Fruit fly (Drosophila melanogaster) whole organism, wandering third instar larva: Measurements from ENCODE around the gene Rab26.

Source experiments
- Abd-B ChIP-seq: fragments of >200 bp; optimal IDR thresholded peaks from 2 replicates; lab custom pipeline; 2017; ENCODE audit warnings: missing biosample characterization, missing genetic modification characterization
- CG32264 ChIP-seq: fragments of 200-800 bp; sonication (Bioruptor generic); optimal IDR thresholded peaks from 2 replicates; lab custom pipeline; 2016; ENCODE audit warnings: missing biosample characterization, missing genetic modification characterization
- CG9705 ChIP-seq: fragments of 200-800 bp; sonication (Bioruptor generic); optimal IDR thresholded peaks from 2 replicates; lab custom pipeline; 2018; ENCODE audit warnings: missing biosample characterization, mild to moderate bottlenecking, missing genetic modification characterization
- CrebA ChIP-seq: fragments of 200-800 bp; sonication (Bioruptor generic); optimal IDR thresholded peaks from 2 replicates; lab custom pipeline; 2016; ENCODE audit warnings: missing biosample characterization, mild to moderate bottlenecking, missing genetic modification characterization, borderline replicate concordance
- Dfd ChIP-seq: fragments of >200 bp; optimal IDR thresholded peaks from 2 replicates; lab custom pipeline; 2017; ENCODE audit warnings: missing biosample characterization, missing genetic modification characterization
- Dif ChIP-seq: fragments of 200-275, 200-300 bp; sonication (Bioruptor generic); optimal IDR thresholded peaks from 2 replicates; lab custom pipeline; 2018; ENCODE audit warnings: missing biosample characterization, missing genetic modification characterization; ENCODE audit not compliant: partially characterized antibody
- HLH106 ChIP-seq: fragments of 200-800 bp; optimal IDR thresholded peaks from 3 replicates; lab custom pipeline; 2019; ENCODE audit warnings: missing biosample characterization, mild to moderate bottlenecking, missing genetic modification characterization, moderate library complexity
- Hnf4 ChIP-seq: fragments of 200-800 bp; sonication (Bioruptor generic); optimal IDR thresholded peaks from 2 replicates; lab custom pipeline; 2016; ENCODE audit warnings: missing biosample characterization, mild to moderate bottlenecking, missing genetic modification characterization
- Hr78 ChIP-seq: fragments of >200 bp; optimal IDR thresholded peaks from 2 replicates; lab custom pipeline; 2017; ENCODE audit warnings: missing biosample characterization, missing genetic modification characterization
- Hr83 ChIP-seq: fragments of 200-300 bp; sonication (Bioruptor generic); optimal IDR thresholded peaks from 2 replicates; lab custom pipeline; 2016; ENCODE audit warnings: missing biosample characterization, mild to moderate bottlenecking, missing genetic modification characterization, moderate library complexity; ENCODE audit not compliant: poor library complexity, severe bottlenecking
- Jra ChIP-seq: sonication (Bioruptor generic); optimal IDR thresholded peaks from 2 replicates; lab custom pipeline; 2016; ENCODE audit warnings: missing biosample characterization, missing genetic modification characterization
- Mio ChIP-seq: sonication (Bioruptor generic); optimal IDR thresholded peaks from 2 replicates; lab custom pipeline; 2016; ENCODE audit warnings: missing biosample characterization, missing genetic modification characterization
- Myc ChIP-seq: fragments of >200 bp; optimal IDR thresholded peaks from 2 replicates; lab custom pipeline; 2017
- N ChIP-seq: fragments of >200 bp; optimal IDR thresholded peaks from 2 replicates; lab custom pipeline; 2018; ENCODE audit warnings: missing biosample characterization, missing external identifiers, missing genetic modification characterization
- OdsH ChIP-seq: fragments of 200-800 bp; sonication (Bioruptor generic); optimal IDR thresholded peaks from 2 replicates; lab custom pipeline; 2016; ENCODE audit warnings: missing biosample characterization, mild to moderate bottlenecking, missing genetic modification characterization
- Rel ChIP-seq, 2 experiments: fragments of 200-800 bp; sonication (Bioruptor generic) in 1 of 2; optimal IDR thresholded peaks; 2 replicates in 1 of 2; 3 replicates in 1 of 2; lab custom pipeline; 2016 to 2019; ENCODE audit warnings: mild to moderate bottlenecking in 2 of 2, missing biosample characterization in 2 of 2, missing genetic modification characterization in 2 of 2, moderate library complexity in 1 of 2
- Sp1 ChIP-seq: fragments of 200-800 bp; sonication (Bioruptor generic); optimal IDR thresholded peaks from 3 replicates; lab custom pipeline; 2019; ENCODE audit warnings: missing biosample characterization, mild to moderate bottlenecking, missing genetic modification characterization, moderate library complexity
- br ChIP-seq: fragments of 200-800 bp; sonication (Bioruptor generic); optimal IDR thresholded peaks from 2 replicates; lab custom pipeline; 2016; ENCODE audit warnings: missing biosample characterization, missing genetic modification characterization
- brk ChIP-seq: fragments of 200-800 bp; sonication (Bioruptor generic); optimal IDR thresholded peaks from 2 replicates; lab custom pipeline; 2016; ENCODE audit warnings: missing biosample characterization, mild to moderate bottlenecking, missing genetic modification characterization
- dsf ChIP-seq: sonication (Bioruptor generic); optimal IDR thresholded peaks from 2 replicates; lab custom pipeline; 2016; ENCODE audit warnings: missing biosample characterization, missing genetic modification characterization, borderline replicate concordance
- ey ChIP-seq: fragments of 200-800 bp; sonication (Bioruptor generic); optimal IDR thresholded peaks from 2 replicates; lab custom pipeline; 2016; ENCODE audit warnings: missing biosample characterization, missing genetic modification characterization
- foxo ChIP-seq, 2 experiments: fragments of 200-800 bp; sonication (Bioruptor generic); optimal IDR thresholded peaks; 2 replicates in 1 of 2; 3 replicates in 1 of 2; lab custom pipeline; 2016 to 2017; ENCODE audit warnings: missing biosample characterization in 2 of 2, missing genetic modification characterization in 2 of 2
- fru ChIP-seq: fragments of 200-800 bp; sonication (Bioruptor generic); optimal IDR thresholded peaks from 3 replicates; lab custom pipeline; 2016; ENCODE audit warnings: missing biosample characterization, mild to moderate bottlenecking, missing genetic modification characterization
- h ChIP-seq: fragments of 200-800 bp; sonication (Bioruptor generic); optimal IDR thresholded peaks from 3 replicates; lab custom pipeline; 2016; ENCODE audit warnings: missing biosample characterization, mild to moderate bottlenecking, missing genetic modification characterization
- jim ChIP-seq: fragments of 175-275, 200-325 bp; sonication (Bioruptor generic); optimal IDR thresholded peaks from 2 replicates; lab custom pipeline; 2016; ENCODE audit warnings: missing biosample characterization, mild to moderate bottlenecking, missing genetic modification characterization
- lola ChIP-seq: fragments of >200 bp; optimal IDR thresholded peaks from 2 replicates; lab custom pipeline; 2017; ENCODE audit warnings: missing biosample characterization, missing genetic modification characterization
- pan ChIP-seq: fragments of >200 bp; optimal IDR thresholded peaks from 2 replicates; lab custom pipeline; 2017
- rgr ChIP-seq: fragments of 200-800 bp; sonication (Bioruptor generic); optimal IDR thresholded peaks from 3 replicates; lab custom pipeline; 2016; ENCODE audit warnings: missing biosample characterization, mild to moderate bottlenecking, missing genetic modification characterization
- sage ChIP-seq: fragments of 200-800 bp; sonication (Bioruptor generic); optimal IDR thresholded peaks from 2 replicates; lab custom pipeline; 2016; ENCODE audit warnings: missing biosample characterization, mild to moderate bottlenecking, missing genetic modification characterization
- sv ChIP-seq: fragments of 200-800 bp; sonication (Bioruptor generic); optimal IDR thresholded peaks from 3 replicates; lab custom pipeline; 2016; ENCODE audit warnings: missing biosample characterization, missing genetic modification characterization
- tai ChIP-seq: sonication (Bioruptor generic); optimal IDR thresholded peaks from 2 replicates; lab custom pipeline; 2016; ENCODE audit warnings: missing biosample characterization, missing genetic modification characterization
- usp ChIP-seq: fragments of >200 bp; optimal IDR thresholded peaks from 2 replicates; lab custom pipeline; 2017; ENCODE audit warnings: missing biosample characterization, missing genetic modification characterization
- woc ChIP-seq: sonication (Bioruptor generic); optimal IDR thresholded peaks from 2 replicates; lab custom pipeline; 2016; ENCODE audit warnings: missing biosample characterization, mild to moderate bottlenecking, missing genetic modification characterization

Rab26 gene

DNA sequence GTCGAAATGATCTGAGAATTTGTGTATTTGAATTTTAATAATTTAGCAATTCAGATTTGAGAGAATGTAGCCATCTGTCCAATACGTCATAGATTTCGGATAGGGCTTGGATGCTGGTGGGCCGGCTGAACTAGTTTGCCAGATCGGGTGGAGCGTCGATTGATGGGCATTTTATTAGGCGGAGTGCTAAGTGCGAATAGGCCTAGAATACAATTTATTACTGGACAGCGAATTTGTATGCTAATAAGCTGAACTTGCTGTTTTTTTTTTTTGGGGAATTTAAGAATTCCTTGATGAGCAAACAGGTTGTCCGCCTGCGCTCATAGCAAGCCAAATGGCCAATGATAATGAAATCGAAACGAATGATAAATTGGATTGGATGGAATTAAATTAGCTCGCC, 19.4 kb upstream of the Rab26 start:
- no peak for TF ChIP-seq tai
- no peak for TF ChIP-seq Hr83
- TF ChIP-seq Abd-B (GFP tag; lab: Kevin White, UChicago), result no peak
- TF ChIP-seq foxo (GFP tag; optimal IDR thresholded peaks at IDR 0.05; lab: Kevin White, UChicago), result no peak
- TF ChIP-seq pan (lab: Kevin White, UChicago), result no peak
- TF ChIP-seq N (GFP tag; lab: Kevin White, UChicago), result no peak
- TF ChIP-seq Dfd (GFP tag; lab: Kevin White, UChicago), result no peak
- TF ChIP-seq Dif (GFP tag; lab: Kevin White, UChicago), result no peak
- no peak for TF ChIP-seq Hnf4 (GFP tag; lab: Kevin White, UChicago)
- TF ChIP-seq Sp1 (GFP tag; lab: Kevin White, UChicago), result no peak
- no peak for TF ChIP-seq sage (GFP tag; lab: Kevin White, UChicago)
- no peak for TF ChIP-seq dsf (GFP tag; lab: Kevin White, UChicago)
- no peak for TF ChIP-seq brk (GFP tag; lab: Kevin White, UChicago)
- no peak for TF ChIP-seq rgr (GFP tag; lab: Kevin White, UChicago)
- no peak for TF ChIP-seq Mio
- no peak for TF ChIP-seq Jra (GFP tag; lab: Kevin White, UChicago)
- no peak for TF ChIP-seq h
- TF ChIP-seq sv (GFP tag; lab: Kevin White, UChicago), result no peak
- no peak for TF ChIP-seq Hr78
- no peak for TF ChIP-seq ey (GFP tag; lab: Kevin White, UChicago)

DNA sequence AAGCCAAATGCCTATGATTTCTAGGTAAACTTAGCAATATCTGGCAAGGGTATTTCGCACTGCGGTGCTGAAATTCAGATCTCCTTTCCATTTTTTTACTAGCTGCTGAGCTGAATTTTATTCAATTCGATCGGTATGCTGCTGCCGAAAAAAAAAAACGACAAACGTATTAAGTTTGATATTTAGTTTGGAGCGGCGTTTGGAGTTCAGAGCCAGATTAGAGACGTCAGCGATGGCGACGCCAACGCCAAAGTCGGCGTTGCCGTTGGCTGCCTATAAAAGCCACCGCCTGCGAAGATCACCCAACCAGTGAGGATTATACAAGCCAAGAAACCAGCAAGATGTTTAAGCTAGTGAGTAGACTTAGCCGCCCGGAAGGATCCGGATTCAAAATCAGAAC, 18.3 kb upstream of the Rab26 start, which contains the start of gene Cpr78Cc:
Cpr78Cc (plus strand) TSS at position 301 of the 400 bp plus-strand sequence.
- no peak for TF ChIP-seq sage (GFP tag; lab: Kevin White, UChicago)
- no peak for TF ChIP-seq rgr (GFP tag; lab: Kevin White, UChicago)
- TF ChIP-seq fru (GFP tag; lab: Kevin White, UChicago), result no peak
- no peak for TF ChIP-seq Hr78
- TF ChIP-seq ey (GFP tag; lab: Kevin White, UChicago), result no peak
- TF ChIP-seq Rel (GFP tag; optimal IDR thresholded peaks at IDR 0.05; lab: Kevin White, UChicago), result no peak
- no peak for TF ChIP-seq Rel (tag; optimal IDR thresholded peaks at IDR 0.05; lab: Kevin White, UChicago)
- no peak for TF ChIP-seq Dfd (GFP tag; lab: Kevin White, UChicago)
- TF ChIP-seq jim (GFP tag; lab: Kevin White, UChicago), result no peak
- TF ChIP-seq HLH106, result no peak
- TF ChIP-seq CG9705 (GFP tag; lab: Kevin White, UChicago), result no peak
- no peak for TF ChIP-seq br (GFP tag; lab: Kevin White, UChicago)
- no peak for TF ChIP-seq tai
- no peak for TF ChIP-seq Jra (GFP tag; lab: Kevin White, UChicago)

DNA sequence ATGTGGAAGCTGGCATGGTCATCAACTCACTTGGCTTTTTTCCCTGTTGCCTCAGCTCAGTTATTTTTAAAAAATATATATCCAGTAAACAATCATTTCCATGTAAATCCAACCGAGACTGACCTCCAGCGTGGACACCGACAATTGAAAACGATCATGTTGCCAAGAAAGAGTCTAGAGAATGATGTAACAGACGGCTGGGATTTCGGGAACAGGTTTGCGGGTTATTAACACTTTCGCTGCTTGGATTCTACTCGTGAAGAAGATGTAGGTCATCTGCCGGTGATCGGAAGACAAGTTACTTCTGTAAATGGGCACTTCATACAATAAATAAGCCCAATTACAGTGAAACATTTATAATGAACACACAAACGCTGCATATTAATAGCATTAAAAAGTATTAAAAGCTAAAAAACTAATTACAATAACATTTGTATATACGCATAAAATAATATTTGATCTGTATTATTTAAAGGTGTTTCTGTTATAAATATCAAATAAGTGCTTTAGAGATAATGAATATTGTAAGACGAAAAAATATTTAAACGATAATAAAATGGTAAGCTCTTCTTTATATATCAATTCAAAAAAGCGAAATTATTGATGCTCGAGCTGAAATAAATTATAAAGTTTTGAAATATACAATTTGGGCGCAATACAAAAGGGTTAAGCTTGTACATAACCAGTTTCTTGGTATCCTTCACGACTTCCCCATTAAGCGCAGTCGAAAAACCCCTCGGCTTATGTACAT, 16.7 kb upstream of the Rab26 start:
- no peak for TF ChIP-seq lola
- no peak for TF ChIP-seq woc (GFP tag; lab: Kevin White, UChicago)
- TF ChIP-seq ey (GFP tag; lab: Kevin White, UChicago), result no peak
- no peak for TF ChIP-seq usp

DNA sequence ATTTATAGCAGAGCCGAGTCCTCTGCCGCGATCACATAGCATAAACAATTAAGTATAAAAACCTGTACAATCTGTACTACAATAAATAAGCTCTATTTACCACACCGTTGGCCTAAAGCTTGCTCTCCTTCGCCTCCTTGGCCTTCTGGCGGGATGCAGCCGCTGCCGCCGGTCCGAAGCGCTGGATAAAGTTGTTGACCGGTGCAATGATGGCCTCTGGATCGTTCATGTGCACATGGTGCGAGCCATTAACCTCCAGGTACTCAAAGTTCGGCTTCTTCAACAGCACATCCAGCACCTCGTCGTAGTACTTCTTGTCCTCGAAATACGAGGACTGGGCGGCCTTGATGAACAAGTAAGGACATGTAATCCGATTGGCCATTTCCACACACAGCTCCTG, 16.1 kb upstream of the Rab26 start:
- TF ChIP-seq Mio (no peak), rgr (GFP tag; lab: Kevin White, UChicago) (no peak), Rel (GFP tag; optimal IDR thresholded peaks at IDR 0.05; lab: Kevin White, UChicago) (no peak), Rel (tag; optimal IDR thresholded peaks at IDR 0.05; lab: Kevin White, UChicago) (no peak), dsf (GFP tag; lab: Kevin White, UChicago) (no peak), OdsH (GFP tag; lab: Kevin White, UChicago) (no peak), CrebA (no peak), CG32264 (GFP tag; lab: Kevin White, UChicago) (no peak), Hr78 (no peak)

DNA sequence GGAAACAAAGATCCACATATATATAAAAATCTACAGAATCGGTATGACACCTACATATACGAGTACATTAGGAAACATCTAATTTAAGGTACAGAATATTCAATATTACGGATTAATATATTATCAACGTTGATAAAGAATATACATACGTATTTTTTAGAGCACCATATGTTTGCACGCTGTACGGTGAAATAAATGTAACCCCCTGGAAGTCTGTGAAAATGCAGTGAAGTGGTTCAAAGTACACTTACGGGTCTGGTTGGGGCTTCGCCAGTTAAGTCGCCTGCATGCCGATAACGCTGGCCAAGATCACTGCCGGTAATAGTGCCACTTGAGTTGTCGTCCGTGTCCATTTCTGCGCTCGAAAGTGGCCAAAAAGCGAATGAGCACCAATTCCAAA, 14.9 kb upstream of the Rab26 start:
- no peak for TF ChIP-seq fru (GFP tag; lab: Kevin White, UChicago)
- TF ChIP-seq Myc, result no peak
- no peak for TF ChIP-seq dsf (GFP tag; lab: Kevin White, UChicago)
- TF ChIP-seq usp, result no peak
- no peak for TF ChIP-seq Dfd (GFP tag; lab: Kevin White, UChicago)
- peak; percentile 35 for TF ChIP-seq Hnf4 (GFP tag; lab: Kevin White, UChicago)
- no peak for TF ChIP-seq h
- TF ChIP-seq Dif (GFP tag; lab: Kevin White, UChicago), result peak; percentile 28
- no peak for TF ChIP-seq tai
- TF ChIP-seq, all 38 proteins: peak for 2
